Fruit fly (Drosophila melanogaster) Kc167 (cell line): Measurements from ENCODE around the gene Ugt305A1.

ENCODE experiments used
- Myc ChIP-seq: fragments of >200 bp; optimal IDR thresholded peaks from 2 replicates; lab custom pipeline; 2017; ENCODE audit warnings: missing external identifiers
- Sin3A ChIP-seq: fragments of >200 bp; optimal IDR thresholded peaks from 2 replicates; lab custom pipeline; 2018; ENCODE audit warnings: missing external identifiers
- h ChIP-seq: fragments of >200 bp; optimal IDR thresholded peaks from 3 replicates; lab custom pipeline; 2018; ENCODE audit warnings: missing external identifiers
- insv ChIP-seq: fragments of >200 bp; optimal IDR thresholded peaks from 3 replicates; lab custom pipeline; 2018; ENCODE audit warnings: missing external identifiers
- psq ChIP-seq: fragments of >200 bp; optimal IDR thresholded peaks from 2 replicates; lab custom pipeline; 2017; ENCODE audit warnings: missing external identifiers
- ttk ChIP-seq: sonication (Bioruptor generic); optimal IDR thresholded peaks from 2 replicates; lab custom pipeline; 2017; ENCODE audit warnings: missing external identifiers

The Ugt305A1 gene

dm6 chr3L:4059293-4059820, at the start of gene Ugt305A1:
Gene Ugt305A1 (plus strand): TSS chr3L:4059770.
- TF ChIP-seq h (lab: Kevin White, UChicago) = no peak
- no peak for TF ChIP-seq Myc (lab: Kevin White, UChicago)
- no peak for TF ChIP-seq ttk (lab: Kevin White, UChicago)
- no peak for TF ChIP-seq psq (lab: Kevin White, UChicago)
- no peak for TF ChIP-seq Sin3A (lab: Kevin White, UChicago)
- TF ChIP-seq insv (lab: Kevin White, UChicago) = no peak

DNA sequence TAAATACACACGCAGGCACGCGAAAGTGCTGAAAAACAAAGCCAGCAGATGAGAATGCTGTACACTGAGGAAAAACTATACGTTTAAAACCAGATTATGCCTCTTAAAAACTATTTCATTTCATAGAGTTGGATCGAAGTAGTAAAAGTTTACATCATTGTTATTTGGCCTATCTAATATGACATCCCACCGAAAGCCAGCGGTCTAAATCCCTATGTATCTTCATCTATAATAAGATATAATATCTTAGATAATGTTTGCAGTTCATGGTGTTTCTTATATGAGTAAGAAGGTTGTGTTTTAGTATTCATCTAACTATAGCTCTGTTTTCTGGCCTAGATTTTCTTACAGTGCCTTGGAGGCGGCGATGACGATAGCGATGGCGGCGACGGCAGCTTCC, 49.4 kb upstream of the Ugt305A1 start:
- TF ChIP-seq h (lab: Kevin White, UChicago) (no peak), insv (lab: Kevin White, UChicago) (no peak), psq (lab: Kevin White, UChicago) (no peak)

DNA sequence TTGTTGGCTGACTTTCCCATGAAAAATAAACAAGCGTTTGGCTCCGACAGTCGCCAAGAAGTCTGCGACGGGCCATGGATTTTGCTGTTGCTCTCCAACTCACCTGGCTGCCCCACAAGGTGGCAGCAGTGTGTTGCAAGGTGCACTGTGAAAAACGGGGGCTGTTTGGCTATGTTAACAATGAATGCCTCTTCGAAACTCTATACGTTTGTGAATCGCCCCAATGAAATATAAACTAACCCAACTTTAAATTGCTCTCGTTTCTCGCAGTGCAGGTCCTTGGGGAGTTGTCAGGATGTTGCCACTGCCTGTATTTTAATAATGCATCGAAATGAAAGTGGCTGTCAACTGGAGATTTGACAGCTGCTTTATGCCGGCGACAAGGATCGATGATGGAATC, 45.2 kb upstream of the Ugt305A1 start:
- TF ChIP-seq ttk (lab: Kevin White, UChicago) (no peak), Sin3A (lab: Kevin White, UChicago) (no peak), Myc (lab: Kevin White, UChicago) (no peak), insv (lab: Kevin White, UChicago) (no peak), h (lab: Kevin White, UChicago) (no peak), psq (lab: Kevin White, UChicago) (no peak)

DNA sequence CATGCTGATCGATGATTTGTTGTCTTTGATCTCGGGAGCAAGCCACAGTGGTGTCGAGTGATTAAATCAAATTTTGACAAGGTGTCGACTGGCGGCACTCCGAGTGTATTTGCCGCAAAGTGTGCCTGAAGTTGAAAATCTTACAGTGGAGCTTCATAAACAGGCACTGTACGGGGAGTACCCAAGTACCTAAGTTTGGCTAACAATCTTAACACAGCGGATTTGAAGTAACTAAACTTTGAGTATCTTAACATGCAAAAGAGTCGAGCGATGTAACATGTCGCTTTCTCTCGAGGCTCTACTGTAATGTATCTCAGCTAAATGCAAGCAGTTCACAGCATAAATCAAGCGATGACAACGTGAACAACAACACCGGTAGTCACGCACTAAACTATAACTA, 42.8 kb upstream of the Ugt305A1 start:
- no peak for TF ChIP-seq ttk (lab: Kevin White, UChicago)
- no peak for TF ChIP-seq h (lab: Kevin White, UChicago)
- no peak for TF ChIP-seq psq (lab: Kevin White, UChicago)
- no peak for TF ChIP-seq insv (lab: Kevin White, UChicago)
- no peak for TF ChIP-seq Myc (lab: Kevin White, UChicago)
- TF ChIP-seq Sin3A (lab: Kevin White, UChicago) = no peak

dm6 chr3L:4018228-4018928, 41.2 kb upstream of the Ugt305A1 start, which contains the start of gene FoxL1:
Gene FoxL1 (plus strand): TSS chr3L:4018878.
- no peak for TF ChIP-seq ttk (lab: Kevin White, UChicago)
- TF ChIP-seq psq (lab: Kevin White, UChicago) = no peak
- TF ChIP-seq h (lab: Kevin White, UChicago) = no peak
- no peak for TF ChIP-seq insv (lab: Kevin White, UChicago)
- TF ChIP-seq Sin3A (lab: Kevin White, UChicago) = no peak
- TF ChIP-seq Myc (lab: Kevin White, UChicago) = no peak

DNA sequence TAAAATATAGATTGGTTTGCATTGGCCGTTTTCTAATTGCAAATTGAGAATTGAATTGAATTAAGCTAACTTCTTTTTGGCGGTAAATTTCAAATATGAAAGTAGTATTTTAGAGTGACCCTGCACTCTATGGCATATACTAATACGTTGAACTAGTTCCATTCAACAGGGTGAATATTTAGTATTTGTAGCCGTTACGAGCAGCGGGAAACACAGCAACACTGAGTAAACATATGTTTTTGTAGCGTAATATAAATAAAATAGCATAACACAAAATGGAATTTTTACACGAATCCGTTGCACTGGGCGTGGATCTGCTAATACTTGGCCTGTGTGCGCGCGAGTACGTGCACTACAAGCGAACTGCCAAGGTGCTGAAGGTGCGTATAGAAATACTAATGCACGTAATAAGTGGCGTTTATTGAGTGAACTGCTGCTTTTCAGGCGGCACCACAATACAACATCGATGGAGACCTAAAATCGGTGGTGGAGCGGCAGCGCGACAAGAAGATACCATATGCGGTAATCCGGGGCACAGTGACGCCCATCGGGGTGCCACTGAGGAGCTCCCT, 38.2 kb upstream of the Ugt305A1 start, which contains the start of gene Mul1:
TSS of gene Mul1 (plus strand) at position 198 of the 572 bp plus-strand sequence.
- TF ChIP-seq ttk (lab: Kevin White, UChicago) (no peak), Sin3A (lab: Kevin White, UChicago) (no peak), Myc (lab: Kevin White, UChicago) (no peak), insv (lab: Kevin White, UChicago) (no peak), psq (lab: Kevin White, UChicago) (no peak), h (lab: Kevin White, UChicago) (no peak)

- TF ChIP-seq ttk (lab: Kevin White, UChicago) = no peak
- TF ChIP-seq h (lab: Kevin White, UChicago) = no peak
- TF ChIP-seq Sin3A (lab: Kevin White, UChicago) = no peak
- no peak for TF ChIP-seq Myc (lab: Kevin White, UChicago)
- no peak for TF ChIP-seq psq (lab: Kevin White, UChicago)
- TF ChIP-seq insv (lab: Kevin White, UChicago) = no peak
These were observed 35.1 kb upstream of the Ugt305A1 start for dm6 chr3L:4024464-4024863.

- TF ChIP-seq h (lab: Kevin White, UChicago) (no peak), psq (lab: Kevin White, UChicago) (no peak), Myc (lab: Kevin White, UChicago) (no peak), ttk (lab: Kevin White, UChicago) (no peak), insv (lab: Kevin White, UChicago) (no peak), Sin3A (lab: Kevin White, UChicago) (no peak)
These were observed 33.6 kb upstream of the Ugt305A1 start, which contains the start of gene CG11594 for dm6 chr3L:4025738-4026505. Gene CG11594 (minus strand): TSS chr3L:4026011.

dm6 chr3L:4026506-4026868, 33.1 kb upstream of the Ugt305A1 start, which contains the start of gene Gr64a:
Gene Gr64a (plus strand): TSS chr3L:4026769.
- TF ChIP-seq insv (lab: Kevin White, UChicago) (no peak), Sin3A (lab: Kevin White, UChicago) (no peak), ttk (lab: Kevin White, UChicago) (no peak)

- TF ChIP-seq Sin3A (lab: Kevin White, UChicago) (no peak), h (lab: Kevin White, UChicago) (no peak), insv (lab: Kevin White, UChicago) (no peak), ttk (lab: Kevin White, UChicago) (no peak), Myc (lab: Kevin White, UChicago) (no peak), psq (lab: Kevin White, UChicago) (no peak)
These were observed 31.3 kb upstream of the Ugt305A1 start, which contains the start of the genes Gr64b and Gr64c for dm6 chr3L:4028305-4028704. Gene Gr64b (plus strand): TSS chr3L:4028605. Gene Gr64c (plus strand): TSS chr3L:4028605.
